Worm (Caenorhabditis elegans) whole organism, young adult: ENCODE measurements around the gene C15H7.3.
A peak's percentile ranks its signal among the peaks of the same experiment; 100 is the strongest.

Experiments
- B0261.1 ChIP-seq: sonication (generic microtip); optimal IDR thresholded peaks from 2 replicates; lab custom pipeline; 2016; ENCODE audit warnings: mild to moderate bottlenecking, missing genetic modification characterization, moderate library complexity, missing compliant biosample characterization
- D2030.7 ChIP-seq: fragments of 200-800 bp; sonication (Bioruptor generic); IDR thresholded peaks from 2 replicates; pipeline ENCODE4 v1.3.6; 2022; ENCODE audit warnings: missing genetic modification reagents, missing genetic modification characterization, missing compliant biosample characterization
- F39B2.1 ChIP-seq: fragments of 200-800 bp; sonication (Bioruptor generic); IDR thresholded peaks from 2 replicates; pipeline ENCODE4 v1.3.6; 2022; ENCODE audit warnings: missing genetic modification reagents, missing genetic modification characterization, missing compliant biosample characterization
- K12H6.12 ChIP-seq: fragments of 200-800 bp; sonication (Bioruptor generic); optimal IDR thresholded peaks from 2 replicates; lab custom pipeline; 2018; ENCODE audit warnings: mild to moderate bottlenecking, missing genetic modification characterization, missing compliant biosample characterization
- aptf-3 ChIP-seq: fragments of 200-800 bp; sonication (Bioruptor generic); IDR thresholded peaks from 2 replicates; pipeline ENCODE4 v1.3.6; 2022; ENCODE audit warnings: missing genetic modification characterization, missing compliant biosample characterization
- attf-5 ChIP-seq: fragments of 200-800 bp; sonication (Bioruptor generic); optimal IDR thresholded peaks from 2 replicates; lab custom pipeline; 2018; ENCODE audit warnings: mild to moderate bottlenecking, missing genetic modification characterization, missing compliant biosample characterization
- cebp-1 ChIP-seq, 2 experiments: fragments of 200-800 bp in 1 of 2; sonication (Bioruptor generic) in 1 of 2; sonication (generic microtip) in 1 of 2; IDR thresholded peaks in 1 of 2; optimal IDR thresholded peaks in 1 of 2; 2 replicates each; pipeline versions ENCODE4 v1.3.6 to Lab custom; 2017 to 2022; ENCODE audit warnings: missing compliant biosample characterization in 2 of 2, missing genetic modification characterization in 2 of 2, mild to moderate bottlenecking in 1 of 2, missing genetic modification reagents in 1 of 2, moderate library complexity in 1 of 2
- chd-7 ChIP-seq: sonication (generic microtip); optimal IDR thresholded peaks from 2 replicates; lab custom pipeline; 2016; ENCODE audit warnings: mild to moderate bottlenecking, missing genetic modification characterization, moderate library complexity, missing compliant biosample characterization
- ekl-4 ChIP-seq: fragments of 200-800 bp; sonication (Bioruptor generic); IDR thresholded peaks from 2 replicates; pipeline ENCODE4 v1.3.6; 2022; ENCODE audit warnings: missing genetic modification reagents, missing genetic modification characterization, missing compliant biosample characterization
- hmg-20 ChIP-seq: fragments of 200-800 bp; sonication (Bioruptor generic); IDR thresholded peaks from 2 replicates; pipeline ENCODE4 v1.3.6; 2022; ENCODE audit warnings: missing genetic modification reagents, missing genetic modification characterization, missing compliant biosample characterization
- hsf-1 ChIP-seq: fragments of 200-800 bp; sonication (Bioruptor generic); IDR thresholded peaks from 2 replicates; pipeline ENCODE4 v1.3.6; 2022; ENCODE audit warnings: missing genetic modification reagents, missing genetic modification characterization, missing compliant biosample characterization
- lin-35 ChIP-seq, 3 experiments: fragments of 150-350 bp in 2 of 3; sonication (generic microtip) in 1 of 3; optimal IDR thresholded peaks; 2 replicates each; lab custom pipeline; 2014 to 2018; ENCODE audit warnings: missing biosample characterization in 3 of 3, missing genetic modification characterization in 3 of 3, missing genetic modification reagents in 3 of 3
- lin-40 ChIP-seq: sonication (generic microtip); optimal IDR thresholded peaks from 2 replicates; lab custom pipeline; 2016; ENCODE audit warnings: missing genetic modification characterization, mild to moderate bottlenecking, missing compliant biosample characterization, missing genotype, missing genetic modification reagents
- mcd-1 ChIP-seq: fragments of 200-800 bp; sonication (Bioruptor generic); IDR thresholded peaks from 2 replicates; pipeline ENCODE4 v1.3.6; 2022; ENCODE audit warnings: missing genetic modification reagents, missing genetic modification characterization, missing compliant biosample characterization
- mxl-1 ChIP-seq: sonication (generic microtip); optimal IDR thresholded peaks from 2 replicates; lab custom pipeline; 2016; ENCODE audit warnings: missing genetic modification characterization, missing compliant biosample characterization
- nfya-1 ChIP-seq: sonication (generic microtip); optimal IDR thresholded peaks from 2 replicates; lab custom pipeline; 2017; ENCODE audit warnings: antibody characterized with exemption, missing compliant biosample characterization, missing genetic modification characterization, borderline replicate concordance; ENCODE audit not compliant: insufficient read depth
- nhr-80 ChIP-seq: sonication (generic microtip); optimal IDR thresholded peaks from 2 replicates; lab custom pipeline; 2016; ENCODE audit warnings: missing genetic modification characterization, missing compliant biosample characterization
- nhr-90 ChIP-seq: sonication (generic microtip); optimal IDR thresholded peaks from 2 replicates; lab custom pipeline; 2016; ENCODE audit warnings: missing genotype, mild to moderate bottlenecking, missing genetic modification characterization, missing compliant biosample characterization
- pha-4 ChIP-seq: fragments of 150-350 bp; sonication (generic microtip); optimal IDR thresholded peaks from 2 replicates; lab custom pipeline; 2014; ENCODE audit warnings: missing biosample characterization, missing genetic modification reagents, missing genetic modification characterization
- rcor-1 ChIP-seq: fragments of 200-800 bp; sonication (Bioruptor generic); IDR thresholded peaks from 2 replicates; pipeline ENCODE4 v1.3.6; 2022; ENCODE audit warnings: missing genetic modification reagents, missing genetic modification characterization, missing compliant biosample characterization
- rec-8 ChIP-seq, 2 experiments: sonication (generic microtip); optimal IDR thresholded peaks; 2 replicates each; lab custom pipeline; 2016; ENCODE audit warnings: mild to moderate bottlenecking in 2 of 2, missing genetic modification characterization in 2 of 2, missing genetic modification reagents in 2 of 2, missing genotype in 2 of 2, missing biosample characterization in 1 of 2, missing compliant biosample characterization in 1 of 2, moderate library complexity in 1 of 2
- repo-1 ChIP-seq: sonication (generic microtip); optimal IDR thresholded peaks from 2 replicates; lab custom pipeline; 2017; ENCODE audit warnings: mild to moderate bottlenecking, missing genetic modification characterization, missing compliant biosample characterization
- snpc-1.1 ChIP-seq: sonication (generic microtip); optimal IDR thresholded peaks from 2 replicates; lab custom pipeline; 2017; ENCODE audit warnings: missing genetic modification characterization, mild to moderate bottlenecking, missing compliant biosample characterization, antibody characterized with exemption, moderate library complexity, missing genotype, missing genetic modification reagents; ENCODE audit not compliant: insufficient read depth
- snpc-1.3 ChIP-seq: sonication (generic microtip); optimal IDR thresholded peaks from 2 replicates; lab custom pipeline; 2017; ENCODE audit warnings: missing genetic modification characterization, mild to moderate bottlenecking, missing compliant biosample characterization, antibody characterized with exemption, moderate library complexity, missing genotype, missing genetic modification reagents; ENCODE audit not compliant: insufficient read depth
- snpc-3.4 ChIP-seq: sonication (generic microtip); optimal IDR thresholded peaks from 2 replicates; lab custom pipeline; 2017; ENCODE audit warnings: missing genetic modification characterization, mild to moderate bottlenecking, missing compliant biosample characterization, antibody characterized with exemption, moderate library complexity, missing genotype, missing genetic modification reagents
- somi-1 ChIP-seq: fragments of 200-800 bp; sonication (Bioruptor generic); optimal IDR thresholded peaks from 2 replicates; lab custom pipeline; 2018; ENCODE audit warnings: mild to moderate bottlenecking, missing genetic modification characterization, missing compliant biosample characterization
- zfh-2 ChIP-seq: fragments of 200-800 bp; sonication (Bioruptor generic); conservative IDR thresholded peaks from 2 replicates; pipeline ENCODE4 v1.3.6; 2022; ENCODE audit warnings: missing genetic modification reagents, missing genetic modification characterization, missing compliant biosample characterization
- zim-3 ChIP-seq: sonication (generic microtip); optimal IDR thresholded peaks from 2 replicates; lab custom pipeline; 2017; ENCODE audit warnings: mild to moderate bottlenecking, missing genetic modification characterization, moderate library complexity, missing compliant biosample characterization
- ztf-22 ChIP-seq: fragments of 200-800 bp; sonication (Bioruptor generic); optimal IDR thresholded peaks from 2 replicates; lab custom pipeline; 2018; ENCODE audit warnings: mild to moderate bottlenecking, missing genetic modification characterization, moderate library complexity, missing compliant biosample characterization
- ztf-3 ChIP-seq: fragments of 200-800 bp; sonication (Bioruptor generic); optimal IDR thresholded peaks from 2 replicates; lab custom pipeline; 2018; ENCODE audit warnings: mild to moderate bottlenecking, missing genetic modification characterization, missing compliant biosample characterization

C15H7.3 gene

ce11 chrIII:9697323-9697722 is 45.6 kb upstream of the C15H7.3 start (continued):
- TF ChIP-seq ztf-3 (no peak), hmg-20 (GFP tag; lab: Robert Waterston, UW) (no peak), chd-7 (tag; lab: Kevin White, UChicago) (no peak), repo-1 (tag; lab: Kevin White, UChicago) (no peak), nhr-80 (tag; lab: Kevin White, UChicago) (peak; percentile 97), ztf-22 (GFP tag; lab: Kevin White, UChicago) (no peak), mcd-1 (GFP tag; lab: Robert Waterston, UW) (0 out of 2 replicates have a peak, but pooled peaks have one; percentile 38), attf-5 (peak; percentile 38), mxl-1 (tag; lab: Kevin White, UChicago) (no peak), rec-8 (tag; optimal IDR thresholded peaks at IDR 0.05; lab: Kevin White, UChicago) (no peak), nhr-90 (no peak), ekl-4 (0 out of 2 replicates have a peak, but pooled peaks have one; percentile 16)

ce11 chrIII:9696417-9696816 is 44.6 kb upstream of the C15H7.3 start, which contains the start of gene bud-31:
bud-31 (minus strand) TSS chrIII:9696517.
- TF ChIP-seq aptf-3 (GFP tag; lab: Robert Waterston, UW), result no peak
- TF ChIP-seq somi-1 (GFP tag; lab: Kevin White, UChicago), result no peak
- no peak for TF ChIP-seq D2030.7 (GFP tag; lab: Robert Waterston, UW)
- TF ChIP-seq cebp-1 (GFP tag; IDR thresholded peaks at IDR 0.05; lab: Robert Waterston, UW), result no peak
- no peak for TF ChIP-seq cebp-1 (tag; optimal IDR thresholded peaks at IDR 0.05; lab: Kevin White, UChicago)
- TF ChIP-seq zim-3, result no peak
- TF ChIP-seq pha-4 (tag; lab: Kevin White, UChicago), result no peak

ce11 chrIII:9695379-9695778 is 43.6 kb upstream of the C15H7.3 start:
- TF ChIP-seq F39B2.1 (GFP tag; lab: Robert Waterston, UW), result no peak
- peak; percentile 25 for TF ChIP-seq snpc-1.1 (tag; lab: Kevin White, UChicago)
- TF ChIP-seq lin-40 (tag; lab: Kevin White, UChicago), result no peak
- peak; percentile 33 for TF ChIP-seq snpc-1.3 (tag; lab: Kevin White, UChicago)
- peak; percentile 7 for TF ChIP-seq snpc-3.4

ce11 chrIII:9694474-9694873 is 42.7 kb upstream of the C15H7.3 start, which contains the start of gene set-3:
set-3 (minus strand) TSS chrIII:9694574.
- TF ChIP-seq rcor-1 (GFP tag; lab: Robert Waterston, UW) (0 out of 2 replicates have a peak, but pooled peaks have one; percentile 9), B0261.1 (tag; lab: Kevin White, UChicago) (no peak)

- TF ChIP-seq K12H6.12 (tag; lab: Kevin White, UChicago) (no peak), nhr-80 (tag; lab: Kevin White, UChicago) (peak; percentile 8)
- TF ChIP-seq, all 124 proteins: peak for 1
Observed at ce11 chrIII:9690044-9690443, 38.3 kb upstream of the C15H7.3 start, which contains the start of gene best-5. best-5 (minus strand) TSS chrIII:9690253.

ce11 chrIII:9689377-9689776 is 37.6 kb upstream of the C15H7.3 start:
- no peak for TF ChIP-seq hsf-1 (GFP tag; lab: Robert Waterston, UW)
- TF ChIP-seq zfh-2 (GFP tag; lab: Robert Waterston, UW), result no peak
- no peak for TF ChIP-seq chd-7 (tag; lab: Kevin White, UChicago)
- no peak for TF ChIP-seq nfya-1 (tag; lab: Kevin White, UChicago)
- TF ChIP-seq lin-35 (GFP tag; optimal IDR thresholded peaks at IDR 0.05; lab: Kevin White, UChicago), result no peak
- TF ChIP-seq, all 124 proteins: peak for 0
